Worm (Caenorhabditis elegans) whole organism, young adult: ENCODE data around the gene T05G5.4.

Source experiments
- C06A6.2 ChIP-seq: fragments of 200-800 bp; sonication (Bioruptor generic); conservative IDR thresholded peaks from 2 replicates; pipeline ENCODE4 v1.3.6; 2022; ENCODE audit warnings: missing genetic modification characterization, missing compliant biosample characterization
- F23B12.7 ChIP-seq: sonication (generic microtip); optimal IDR thresholded peaks from 2 replicates; lab custom pipeline; 2017; ENCODE audit warnings: missing genetic modification characterization, mild to moderate bottlenecking, missing compliant biosample characterization, antibody characterized with exemption, moderate library complexity; ENCODE audit not compliant: insufficient read depth
- F37B4.10 ChIP-seq: fragments of 200-800 bp; sonication (Bioruptor generic); IDR thresholded peaks from 2 replicates; pipeline ENCODE4 v1.3.6; 2022; ENCODE audit warnings: missing genetic modification characterization, missing compliant biosample characterization
- F52B5.7 ChIP-seq: sonication (generic microtip); optimal IDR thresholded peaks from 2 replicates; lab custom pipeline; 2016; ENCODE audit warnings: mild to moderate bottlenecking, missing genetic modification characterization, missing compliant biosample characterization
- T26A5.8 ChIP-seq: sonication (generic microtip); optimal IDR thresholded peaks from 2 replicates; lab custom pipeline; 2016; ENCODE audit warnings: missing genetic modification characterization, missing compliant biosample characterization
- Y53F4B.3 ChIP-seq: fragments of 200-800 bp; sonication (Bioruptor generic); IDR thresholded peaks from 2 replicates; pipeline ENCODE4 v1.3.6; 2022; ENCODE audit warnings: missing genetic modification reagents, missing genetic modification characterization, missing compliant biosample characterization
- Y53G8AR.9 ChIP-seq: fragments of 200-800 bp; sonication (Bioruptor generic); conservative IDR thresholded peaks from 2 replicates; pipeline ENCODE4 v1.3.6; 2022; ENCODE audit warnings: missing genetic modification reagents, missing genetic modification characterization, missing compliant biosample characterization
- Y56A3A.18 ChIP-seq: fragments of 200-800 bp; sonication (Bioruptor generic); IDR thresholded peaks from 2 replicates; pipeline ENCODE4 v1.3.6; 2022; ENCODE audit warnings: missing genetic modification reagents, missing genetic modification characterization, missing compliant biosample characterization
- Y95B8A.8 ChIP-seq: fragments of 200-800 bp; sonication (Bioruptor generic); IDR thresholded peaks from 2 replicates; pipeline ENCODE4 v1.3.6; 2022; ENCODE audit warnings: missing genetic modification reagents, missing genetic modification characterization, missing compliant biosample characterization
- ZK185.1 ChIP-seq: sonication (generic microtip); optimal IDR thresholded peaks from 2 replicates; lab custom pipeline; 2016; ENCODE audit warnings: mild to moderate bottlenecking, missing genetic modification characterization, missing compliant biosample characterization; ENCODE audit not compliant: poor library complexity, severe bottlenecking
- aptf-3 ChIP-seq: fragments of 200-800 bp; sonication (Bioruptor generic); IDR thresholded peaks from 2 replicates; pipeline ENCODE4 v1.3.6; 2022; ENCODE audit warnings: missing genetic modification characterization, missing compliant biosample characterization
- athp-1 ChIP-seq: sonication (generic microtip); optimal IDR thresholded peaks from 2 replicates; lab custom pipeline; 2017; ENCODE audit warnings: mild to moderate bottlenecking, missing genetic modification characterization, missing compliant biosample characterization
- attf-3 ChIP-seq: fragments of 200-800 bp; sonication (Bioruptor generic); conservative IDR thresholded peaks from 2 replicates; pipeline ENCODE4 v1.3.6; 2022; ENCODE audit warnings: missing genetic modification reagents, missing genetic modification characterization, missing compliant biosample characterization
- attf-5 ChIP-seq: fragments of 200-800 bp; sonication (Bioruptor generic); optimal IDR thresholded peaks from 2 replicates; lab custom pipeline; 2018; ENCODE audit warnings: mild to moderate bottlenecking, missing genetic modification characterization, missing compliant biosample characterization
- bed-1 ChIP-seq: fragments of 200-800 bp; sonication (Bioruptor generic); IDR thresholded peaks from 2 replicates; pipeline ENCODE4 v1.3.6; 2022; ENCODE audit warnings: missing genetic modification reagents, missing genetic modification characterization, missing compliant biosample characterization
- bed-2 ChIP-seq: fragments of 200-800 bp; sonication (Bioruptor generic); IDR thresholded peaks from 2 replicates; pipeline ENCODE4 v1.3.6; 2022; ENCODE audit warnings: missing genetic modification reagents, missing genetic modification characterization, missing compliant biosample characterization
- cebp-2 ChIP-seq: fragments of 200-800 bp; sonication (Bioruptor generic); IDR thresholded peaks from 2 replicates; pipeline ENCODE4 v1.3.6; 2022; ENCODE audit warnings: missing genetic modification characterization, missing compliant biosample characterization
- ceh-100 ChIP-seq: fragments of 200-800 bp; sonication (Bioruptor generic); IDR thresholded peaks from 2 replicates; pipeline ENCODE4 v1.3.6; 2022; ENCODE audit warnings: missing genetic modification reagents, missing genetic modification characterization, missing compliant biosample characterization
- die-1 ChIP-seq: sonication (generic microtip); optimal IDR thresholded peaks from 2 replicates; lab custom pipeline; 2016; ENCODE audit warnings: missing genotype, mild to moderate bottlenecking, missing genetic modification characterization, missing compliant biosample characterization
- efl-1 ChIP-seq: fragments of 150-350 bp; optimal IDR thresholded peaks from 2 replicates; lab custom pipeline; 2014; ENCODE audit warnings: missing biosample characterization, missing genetic modification reagents, missing genetic modification characterization
- egl-44 ChIP-seq: fragments of 200-800 bp; sonication (Bioruptor generic); IDR thresholded peaks from 2 replicates; pipeline ENCODE4 v1.3.6; 2022; ENCODE audit warnings: missing genetic modification reagents, missing genetic modification characterization, missing compliant biosample characterization
- ets-4 ChIP-seq: fragments of 200-800 bp; sonication (Bioruptor generic); optimal IDR thresholded peaks from 2 replicates; lab custom pipeline; 2018; ENCODE audit warnings: mild to moderate bottlenecking, missing genetic modification characterization, missing compliant biosample characterization
- hmg-1.2 ChIP-seq: fragments of 200-800 bp; sonication (Bioruptor generic); IDR thresholded peaks from 2 replicates; pipeline ENCODE4 v1.3.6; 2022; ENCODE audit warnings: missing genetic modification reagents, missing genetic modification characterization, missing compliant biosample characterization
- hsf-1 ChIP-seq: fragments of 200-800 bp; sonication (Bioruptor generic); IDR thresholded peaks from 2 replicates; pipeline ENCODE4 v1.3.6; 2022; ENCODE audit warnings: missing genetic modification reagents, missing genetic modification characterization, missing compliant biosample characterization
- lin-35 ChIP-seq, 3 experiments: fragments of 150-350 bp in 2 of 3; sonication (generic microtip) in 1 of 3; optimal IDR thresholded peaks; 2 replicates each; lab custom pipeline; 2014 to 2018; ENCODE audit warnings: missing biosample characterization in 3 of 3, missing genetic modification characterization in 3 of 3, missing genetic modification reagents in 3 of 3
- lsy-27 ChIP-seq: sonication (generic microtip); optimal IDR thresholded peaks from 2 replicates; lab custom pipeline; 2017; ENCODE audit warnings: missing genetic modification characterization, mild to moderate bottlenecking, missing compliant biosample characterization, antibody characterized with exemption, missing genotype, borderline replicate concordance; ENCODE audit not compliant: insufficient read depth
- madf-6 ChIP-seq: fragments of 200-800 bp; sonication (Bioruptor generic); IDR thresholded peaks from 2 replicates; pipeline ENCODE4 v1.3.6; 2022; ENCODE audit warnings: missing genetic modification reagents, missing genetic modification characterization, missing compliant biosample characterization
- mes-4 ChIP-seq: sonication (generic microtip); optimal IDR thresholded peaks from 2 replicates; lab custom pipeline; 2016; ENCODE audit warnings: missing genotype, missing genetic modification characterization, missing compliant biosample characterization
- nfya-2 ChIP-seq: fragments of 200-800 bp; sonication (Bioruptor generic); IDR thresholded peaks from 2 replicates; pipeline ENCODE4 v1.3.6; 2022; ENCODE audit warnings: missing genetic modification reagents, missing genetic modification characterization, missing compliant biosample characterization
- nhr-120 ChIP-seq: fragments of 200-800 bp; sonication (Bioruptor generic); IDR thresholded peaks from 2 replicates; pipeline ENCODE4 v1.3.6; 2022; ENCODE audit warnings: missing genetic modification characterization, missing compliant biosample characterization
- rcor-1 ChIP-seq: fragments of 200-800 bp; sonication (Bioruptor generic); IDR thresholded peaks from 2 replicates; pipeline ENCODE4 v1.3.6; 2022; ENCODE audit warnings: missing genetic modification reagents, missing genetic modification characterization, missing compliant biosample characterization
- rec-8 ChIP-seq, 2 experiments: sonication (generic microtip); optimal IDR thresholded peaks; 2 replicates each; lab custom pipeline; 2016; ENCODE audit warnings: mild to moderate bottlenecking in 2 of 2, missing genetic modification characterization in 2 of 2, missing genetic modification reagents in 2 of 2, missing genotype in 2 of 2, missing biosample characterization in 1 of 2, missing compliant biosample characterization in 1 of 2, moderate library complexity in 1 of 2
- repo-1 ChIP-seq: sonication (generic microtip); optimal IDR thresholded peaks from 2 replicates; lab custom pipeline; 2017; ENCODE audit warnings: mild to moderate bottlenecking, missing genetic modification characterization, missing compliant biosample characterization
- sdz-38 ChIP-seq: sonication (generic microtip); optimal IDR thresholded peaks from 2 replicates; lab custom pipeline; 2016; ENCODE audit warnings: missing genotype, missing genetic modification characterization, missing compliant biosample characterization
- snpc-1.3 ChIP-seq: sonication (generic microtip); optimal IDR thresholded peaks from 2 replicates; lab custom pipeline; 2017; ENCODE audit warnings: missing genetic modification characterization, mild to moderate bottlenecking, missing compliant biosample characterization, antibody characterized with exemption, moderate library complexity, missing genotype, missing genetic modification reagents; ENCODE audit not compliant: insufficient read depth
- somi-1 ChIP-seq: fragments of 200-800 bp; sonication (Bioruptor generic); optimal IDR thresholded peaks from 2 replicates; lab custom pipeline; 2018; ENCODE audit warnings: mild to moderate bottlenecking, missing genetic modification characterization, missing compliant biosample characterization
- unc-130 ChIP-seq: sonication (generic microtip); optimal IDR thresholded peaks from 2 replicates; lab custom pipeline; 2016; ENCODE audit warnings: missing genetic modification reagents, missing genetic modification characterization, missing compliant biosample characterization
- unc-62 ChIP-seq: fragments of 150-350 bp; optimal IDR thresholded peaks from 2 replicates; lab custom pipeline; 2014; ENCODE audit warnings: missing biosample characterization, missing genetic modification reagents, missing genetic modification characterization
- zim-3 ChIP-seq: sonication (generic microtip); optimal IDR thresholded peaks from 2 replicates; lab custom pipeline; 2017; ENCODE audit warnings: mild to moderate bottlenecking, missing genetic modification characterization, moderate library complexity, missing compliant biosample characterization
- ztf-18 ChIP-seq: sonication (generic microtip); optimal IDR thresholded peaks from 2 replicates; lab custom pipeline; 2016; ENCODE audit warnings: missing genotype, mild to moderate bottlenecking, missing genetic modification characterization, missing compliant biosample characterization
- ztf-22 ChIP-seq: fragments of 200-800 bp; sonication (Bioruptor generic); optimal IDR thresholded peaks from 2 replicates; lab custom pipeline; 2018; ENCODE audit warnings: mild to moderate bottlenecking, missing genetic modification characterization, moderate library complexity, missing compliant biosample characterization
- ztf-26 ChIP-seq: sonication (generic microtip); optimal IDR thresholded peaks from 2 replicates; lab custom pipeline; 2017; ENCODE audit warnings: missing genetic modification characterization, missing compliant biosample characterization

T05G5.4 gene

DNA sequence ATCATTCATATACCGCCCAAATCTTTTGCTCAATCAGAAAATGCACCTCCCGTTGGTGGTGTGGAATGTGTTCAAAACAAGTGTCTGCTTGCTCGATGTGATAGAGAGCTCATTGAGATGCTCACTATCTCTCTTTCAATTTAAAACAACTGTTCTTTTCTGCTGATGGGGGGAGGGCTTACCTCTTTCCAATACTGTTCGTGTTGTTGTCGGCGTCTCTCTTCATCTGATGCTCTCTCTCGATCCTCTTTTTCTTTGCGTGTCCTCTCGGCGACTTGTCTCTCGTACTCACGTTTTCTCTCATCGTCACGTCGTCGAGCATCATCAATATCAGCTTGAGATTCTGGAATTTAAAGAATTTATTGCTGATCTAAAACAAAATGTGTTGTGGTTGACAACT lies 6.7 kb upstream of the T05G5.4 start:
- TF ChIP-seq hmg-1.2 (GFP tag; lab: Robert Waterston, UW) = peak; percentile 57; the same call in 1 of the 2 replicates
- no peak for TF ChIP-seq madf-6 (GFP tag; lab: Robert Waterston, UW)
- TF ChIP-seq, all 124 proteins: peak for 1

- TF ChIP-seq ztf-26 (tag; lab: Kevin White, UChicago) (no peak), nhr-120 (GFP tag; lab: Robert Waterston, UW) (no peak), attf-3 (GFP tag; lab: Robert Waterston, UW) (no peak), madf-6 (GFP tag; lab: Robert Waterston, UW) (no peak), mes-4 (tag; lab: Kevin White, UChicago) (no peak), hsf-1 (GFP tag; lab: Robert Waterston, UW) (no peak), Y95B8A.8 (GFP tag; lab: Robert Waterston, UW) (no peak), lsy-27 (tag; lab: Kevin White, UChicago) (no peak), Y56A3A.18 (GFP tag; lab: Robert Waterston, UW) (no peak), F23B12.7 (tag; lab: Kevin White, UChicago) (no peak), Y53F4B.3 (no peak), Y53G8AR.9 (GFP tag; lab: Robert Waterston, UW) (no peak), die-1 (no peak), F52B5.7 (tag; lab: Kevin White, UChicago) (no peak), efl-1 (GFP tag; lab: Kevin White, UChicago) (no peak), cebp-2 (no peak), ZK185.1 (tag; lab: Kevin White, UChicago) (no peak), attf-5 (GFP tag; lab: Kevin White, UChicago) (no peak), ets-4 (GFP tag; lab: Kevin White, UChicago) (no peak), repo-1 (tag; lab: Kevin White, UChicago) (no peak)
These were observed 5.5 kb upstream of the T05G5.4 start, which contains the start of gene T05G5.1 for ce11 chrIII:9743239-9743638. Gene T05G5.1, minus strand, starts transcription at chrIII:9743339.

ce11 chrIII:9744525-9744924 lies 4.2 kb upstream of the T05G5.4 start:
- TF ChIP-seq ztf-18 (tag; lab: Kevin White, UChicago) (no peak), F52B5.7 (tag; lab: Kevin White, UChicago) (no peak), hsf-1 (GFP tag; lab: Robert Waterston, UW) (no peak), Y95B8A.8 (GFP tag; lab: Robert Waterston, UW) (no peak), ceh-100 (no peak), mes-4 (tag; lab: Kevin White, UChicago) (no peak), Y53F4B.3 (no peak), zim-3 (tag; lab: Kevin White, UChicago) (no peak), lsy-27 (tag; lab: Kevin White, UChicago) (no peak), attf-5 (GFP tag; lab: Kevin White, UChicago) (no peak), aptf-3 (GFP tag; lab: Robert Waterston, UW) (no peak), nfya-2 (no peak), lin-35 (GFP tag; optimal IDR thresholded peaks at IDR 0.05; lab: Kevin White, UChicago) (no peak), egl-44 (GFP tag; lab: Robert Waterston, UW) (no peak), rcor-1 (GFP tag; lab: Robert Waterston, UW) (no peak), snpc-1.3 (tag; lab: Kevin White, UChicago) (no peak), F37B4.10 (no peak), athp-1 (tag; lab: Kevin White, UChicago) (no peak)

DNA sequence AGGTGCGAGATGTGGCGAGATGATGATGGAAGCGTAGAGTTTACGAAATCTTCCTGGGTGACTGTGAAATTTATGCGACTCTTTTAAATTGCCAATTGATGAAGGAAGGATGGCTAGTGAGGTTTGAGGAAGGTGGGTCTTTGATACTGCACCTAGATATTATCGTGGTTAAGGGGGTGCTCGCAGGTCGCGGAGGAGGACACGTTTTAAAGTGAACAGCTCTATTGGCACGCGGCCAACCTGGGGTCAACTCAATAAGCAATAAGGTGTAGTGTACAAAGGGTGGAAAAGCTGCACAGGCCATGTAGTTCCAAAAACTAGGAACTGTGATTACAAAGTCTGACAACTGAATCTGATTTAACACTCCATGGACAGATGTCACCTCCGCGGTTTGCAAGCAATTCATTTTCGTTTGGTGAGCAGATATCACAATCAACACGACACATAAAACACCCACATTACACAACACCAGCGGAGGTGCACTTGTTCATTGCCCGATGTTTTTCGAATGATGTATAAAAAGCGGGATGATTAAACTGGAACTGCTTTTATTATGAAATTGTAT lies 3.3 kb upstream of the T05G5.4 start:
- TF ChIP-seq rec-8 (tag; optimal IDR thresholded peaks at IDR 0.05; lab: Kevin White, UChicago) = no peak
- TF ChIP-seq C06A6.2 = no peak
- no peak for TF ChIP-seq ztf-22 (GFP tag; lab: Kevin White, UChicago)
- TF ChIP-seq unc-62 (GFP tag; lab: Kevin White, UChicago) = no peak
- TF ChIP-seq bed-1 = no peak
- TF ChIP-seq T26A5.8 (tag; lab: Kevin White, UChicago) = no peak
- TF ChIP-seq sdz-38 = no peak
- TF ChIP-seq egl-44 (GFP tag; lab: Robert Waterston, UW) = no peak
- no peak for TF ChIP-seq ztf-26 (tag; lab: Kevin White, UChicago)
- no peak for TF ChIP-seq lin-35 (GFP tag; optimal IDR thresholded peaks at IDR 0.05; lab: Kevin White, UChicago)
- no peak for TF ChIP-seq athp-1 (tag; lab: Kevin White, UChicago)
- TF ChIP-seq unc-130 (GFP tag; lab: Kevin White, UChicago) = no peak
- peak; percentile 11; the same call in 1 of the 2 replicates for TF ChIP-seq hmg-1.2 (GFP tag; lab: Robert Waterston, UW)
- TF ChIP-seq somi-1 = no peak
- TF ChIP-seq bed-2 (GFP tag; lab: Robert Waterston, UW) = no peak
- TF ChIP-seq ZK185.1 (tag; lab: Kevin White, UChicago) = no peak
